Worm (Caenorhabditis elegans): ENCODE measurements around the gene str-25.

Gene str-25

ce11 chrV:16145009-16145408 is 29.5 kb downstream of the str-25 start:
- TF ChIP-seq elt-2 (tag; optimal IDR thresholded peaks at IDR 0.05) (no peak), ets-5 (GFP tag; IDR thresholded peaks at IDR 0.05) (no peak), hpl-2 (GFP tag; optimal IDR thresholded peaks at IDR 0.05) (no peak), nhr-11 (tag; optimal IDR thresholded peaks at IDR 0.05) (no peak), lin-15B (tag; optimal IDR thresholded peaks at IDR 0.05) (no peak), irx-1 (tag; optimal IDR thresholded peaks at IDR 0.05) (no peak), ceh-90 (tag; optimal IDR thresholded peaks at IDR 0.05) (no peak), ceh-63 (GFP tag; optimal IDR thresholded peaks at IDR 0.05) (no peak)

DNA sequence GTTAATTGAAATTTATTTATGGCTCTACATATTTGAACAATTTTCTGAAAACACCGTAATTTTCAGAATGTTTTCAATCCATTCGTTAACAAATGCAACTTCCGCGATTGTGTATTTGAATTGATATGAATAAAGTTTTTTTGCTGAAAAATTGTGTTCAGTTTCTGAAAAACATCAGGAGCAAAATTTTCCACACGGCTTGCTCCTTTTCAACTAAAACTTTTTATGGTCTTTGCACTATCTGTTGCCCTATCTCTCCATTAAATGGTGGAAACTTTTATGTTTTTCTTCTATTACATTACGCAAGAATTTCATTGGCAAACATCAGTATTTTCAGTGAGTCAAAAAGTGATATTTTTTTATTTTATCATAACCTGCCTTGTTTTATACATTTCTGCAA is 33.3 kb downstream of the str-25 start, which contains the start of gene F10A3.4:
F10A3.4 (plus strand) TSS at position 301 of the 400 bp plus-strand sequence.
- TF ChIP-seq ces-1 (GFP tag; optimal IDR thresholded peaks at IDR 0.05) (no peak), pag-3 (tag; optimal IDR thresholded peaks at IDR 0.05; ENCODE audit: borderline replicate concordance, insufficient read depth) (no peak), grh-1 (GFP tag; IDR thresholded peaks at IDR 0.05) (no peak), zag-1 (tag; optimal IDR thresholded peaks at IDR 0.05) (no peak), sup-37 (GFP tag; optimal IDR thresholded peaks at IDR 0.05) (no peak)

- no peak for TF ChIP-seq aly-2 (tag; optimal IDR thresholded peaks at IDR 0.05)
- TF ChIP-seq ets-5 (GFP tag; IDR thresholded peaks at IDR 0.05) = no peak
Measured at ce11 chrV:16153375-16153774, 37.9 kb downstream of the str-25 start, which contains the start of gene str-254. Gene str-254 (minus strand): TSS chrV:16153475.

DNA sequence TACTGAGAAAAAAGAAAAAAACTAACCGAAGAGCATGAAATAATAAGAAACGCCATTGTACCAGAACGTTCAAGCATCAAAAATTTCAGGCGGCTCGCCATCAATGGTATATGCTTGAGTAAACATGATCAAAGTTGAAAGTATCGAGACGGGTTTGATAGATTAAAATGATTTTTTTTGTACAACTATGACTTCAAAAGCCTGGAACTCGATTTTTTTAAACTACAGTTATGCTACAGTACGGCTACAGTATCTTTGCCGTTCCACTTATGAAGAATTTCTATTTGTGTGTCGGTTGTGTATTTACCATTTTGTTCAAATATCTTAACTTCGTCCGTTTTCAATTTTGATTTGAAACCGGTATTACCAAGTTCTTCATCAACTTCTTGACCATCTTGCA is 39.6 kb downstream of the str-25 start, which contains the start of gene str-97:
str-97 (minus strand) TSS at position 101 of the 400 bp plus-strand sequence.
- no peak for TF ChIP-seq nhr-76 (tag; optimal IDR thresholded peaks at IDR 0.05)
- no peak for TF ChIP-seq jun-1 (tag; optimal IDR thresholded peaks at IDR 0.05)
- TF ChIP-seq lsy-2 (tag; optimal IDR thresholded peaks at IDR 0.05) = no peak
- no peak for TF ChIP-seq zip-4 (GFP tag; optimal IDR thresholded peaks at IDR 0.05)
- no peak for TF ChIP-seq nhr-71 (tag; optimal IDR thresholded peaks at IDR 0.05)

- TF ChIP-seq pqm-1 (tag; optimal IDR thresholded peaks at IDR 0.05) (no peak), pag-3 (tag; optimal IDR thresholded peaks at IDR 0.05; ENCODE audit: borderline replicate concordance, insufficient read depth) (no peak), xbp-1 (tag; optimal IDR thresholded peaks at IDR 0.05) (no peak), lin-14 (GFP tag; optimal IDR thresholded peaks at IDR 0.05) (no peak), nhr-77 (tag; optimal IDR thresholded peaks at IDR 0.05) (no peak), ceh-63 (GFP tag; optimal IDR thresholded peaks at IDR 0.05) (no peak)
Measured at ce11 chrV:16158391-16158790, 42.9 kb downstream of the str-25 start, which contains the start of gene str-99. Gene str-99 (minus strand): TSS chrV:16158491.

ce11 chrV:16159594-16159993 is 44.1 kb downstream of the str-25 start, which contains the start of gene F10A3.17:
Gene F10A3.17 (minus strand): TSS chrV:16159694.
- no peak for TF ChIP-seq ztf-4 (tag; optimal IDR thresholded peaks at IDR 0.05)
- TF ChIP-seq lsy-2 (tag; optimal IDR thresholded peaks at IDR 0.05) = no peak
- no peak for TF ChIP-seq efl-3 (GFP tag; optimal IDR thresholded peaks at IDR 0.05)
- no peak for TF ChIP-seq nhr-28 (tag; optimal IDR thresholded peaks at IDR 0.05)
- TF ChIP-seq elt-2 (tag; optimal IDR thresholded peaks at IDR 0.05) = no peak
- no peak for TF ChIP-seq tbx-2 (tag; optimal IDR thresholded peaks at IDR 0.05)
- no peak for TF ChIP-seq elt-3 (tag; optimal IDR thresholded peaks at IDR 0.05)
- no peak for TF ChIP-seq dpl-1 (GFP tag; optimal IDR thresholded peaks at IDR 0.05)
- no peak for TF ChIP-seq irx-1 (tag; optimal IDR thresholded peaks at IDR 0.05)
- no peak for TF ChIP-seq fkh-4 (tag; optimal IDR thresholded peaks at IDR 0.05; ENCODE audit: borderline replicate concordance)
- no peak for TF ChIP-seq swsn-7 (tag; optimal IDR thresholded peaks at IDR 0.05)
- no peak for TF ChIP-seq nhr-12 (tag; optimal IDR thresholded peaks at IDR 0.05)
- no peak for TF ChIP-seq blmp-1 (tag; optimal IDR thresholded peaks at IDR 0.05)
- TF ChIP-seq mdl-1 (tag; optimal IDR thresholded peaks at IDR 0.05) = no peak
- TF ChIP-seq ces-1 (GFP tag; optimal IDR thresholded peaks at IDR 0.05) = no peak
- TF ChIP-seq aha-1 (tag; optimal IDR thresholded peaks at IDR 0.05) = no peak
- no peak for TF ChIP-seq rnt-1 (tag; optimal IDR thresholded peaks at IDR 0.05)
- TF ChIP-seq mef-2 (tag; optimal IDR thresholded peaks at IDR 0.05) = no peak

Data from whole organism, L1 larva.